Fruit fly (Drosophila melanogaster): Measurements from ENCODE around the gene Chs2.

DNA sequence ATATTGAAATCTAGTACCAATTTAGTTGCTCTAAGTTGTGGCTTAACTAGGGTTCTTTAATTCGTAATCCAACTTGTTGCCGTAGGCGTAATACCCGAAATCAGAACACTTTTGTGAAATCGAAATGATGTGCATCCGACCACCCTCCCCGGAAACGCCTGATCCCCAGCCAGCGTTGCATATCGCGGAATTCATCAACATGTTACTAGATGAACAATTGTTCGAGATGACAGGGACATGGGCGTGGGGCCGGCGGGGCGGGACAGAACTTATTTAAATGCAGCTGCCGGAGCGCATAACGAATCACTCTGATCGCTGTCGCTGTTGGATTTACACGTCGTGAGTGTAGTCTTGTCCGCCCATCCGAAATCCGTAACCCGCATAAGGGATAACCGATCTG lies 22.7 kb downstream of the Chs2 start, which contains the start of gene Act79B:
- TF ChIP-seq fru (GFP tag; optimal IDR thresholded peaks at IDR 0.05): no peak
- no peak for TF ChIP-seq lola (GFP tag; optimal IDR thresholded peaks at IDR 0.05)
- no peak for TF ChIP-seq Rel (GFP tag; optimal IDR thresholded peaks at IDR 0.05)
- no peak for TF ChIP-seq Rel (tag; optimal IDR thresholded peaks at IDR 0.05)
